Worm (Caenorhabditis elegans): Measurements from ENCODE around the gene blos-2.

Gene blos-2

ce11 chrIV:6377335-6378069 lies 43.5 kb downstream of the blos-2 start:
- TF ChIP-seq sea-1 (GFP tag; conservative IDR thresholded peaks at IDR 0.05) (no peak), flt-1 (GFP tag; IDR thresholded peaks at IDR 0.05) (no peak), ceh-36 (tag; optimal IDR thresholded peaks at IDR 0.05) (no peak), ceh-13 (GFP tag; optimal IDR thresholded peaks at IDR 0.05) (no peak), tbx-11 (GFP tag; IDR thresholded peaks at IDR 0.05) (no peak), tra-4 (tag; optimal IDR thresholded peaks at IDR 0.05) (no peak), pes-1 (GFP tag; IDR thresholded peaks at IDR 0.05) (no peak), hmg-4 (GFP tag; optimal IDR thresholded peaks at IDR 0.05) (no peak), hmbx-1 (tag; optimal IDR thresholded peaks at IDR 0.05) (no peak), ets-7 (tag; optimal IDR thresholded peaks at IDR 0.05) (no peak), tbx-37 (GFP tag; conservative IDR thresholded peaks at IDR 0.05) (no peak), ama-1 (optimal IDR thresholded peaks at IDR 0.05) (no peak), F13C5.2 (tag; optimal IDR thresholded peaks at IDR 0.05) (no peak), aly-1 (tag; optimal IDR thresholded peaks at IDR 0.05) (no peak), B0310.2 (tag; optimal IDR thresholded peaks at IDR 0.05) (no peak), scrt-1 (GFP tag; IDR thresholded peaks at IDR 0.05) (no peak), hnd-1 (tag; optimal IDR thresholded peaks at IDR 0.05) (no peak)

ce11 chrIV:6378398-6378797 lies 44.4 kb downstream of the blos-2 start:
- TF ChIP-seq hmbx-1 (tag; optimal IDR thresholded peaks at IDR 0.05) (no peak), F13C5.2 (tag; optimal IDR thresholded peaks at IDR 0.05) (no peak), ceh-13 (GFP tag; optimal IDR thresholded peaks at IDR 0.05) (no peak), tra-4 (tag; optimal IDR thresholded peaks at IDR 0.05) (no peak), sea-1 (GFP tag; conservative IDR thresholded peaks at IDR 0.05) (no peak), tbx-11 (GFP tag; IDR thresholded peaks at IDR 0.05) (no peak), tbx-37 (GFP tag; conservative IDR thresholded peaks at IDR 0.05) (no peak)

DNA sequence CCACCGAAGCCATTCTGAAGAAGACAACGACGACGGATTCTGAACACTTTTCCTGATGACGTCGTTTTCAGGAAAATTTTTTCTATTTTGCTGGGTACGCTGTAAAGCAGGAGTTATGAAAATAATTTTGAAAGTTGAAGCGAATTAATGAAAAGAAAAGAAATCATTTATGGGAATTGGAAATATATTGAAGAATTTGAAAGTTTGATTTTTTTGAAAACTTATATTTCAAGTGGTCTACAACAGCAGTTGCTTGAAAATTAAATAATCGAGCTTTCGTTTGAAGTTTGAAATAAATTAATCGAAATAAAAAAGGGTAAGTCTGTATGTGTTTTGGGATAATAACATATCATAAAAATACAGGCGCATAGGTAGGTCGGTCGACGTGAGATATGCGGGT lies 50.0 kb downstream of the blos-2 start, which contains the start of gene shl-1:
Gene shl-1, minus strand, starts transcription at position 101 of the 400 bp plus-strand sequence.
- no peak for TF ChIP-seq ceh-36 (tag; optimal IDR thresholded peaks at IDR 0.05)
- TF ChIP-seq hmbx-1 (tag; optimal IDR thresholded peaks at IDR 0.05), result no peak
- no peak for TF ChIP-seq tra-4 (tag; optimal IDR thresholded peaks at IDR 0.05)
- TF ChIP-seq aly-1 (tag; optimal IDR thresholded peaks at IDR 0.05), result no peak
- TF ChIP-seq B0310.2 (tag; optimal IDR thresholded peaks at IDR 0.05), result no peak
- TF ChIP-seq scrt-1 (GFP tag; IDR thresholded peaks at IDR 0.05), result no peak
- TF ChIP-seq ama-1 (optimal IDR thresholded peaks at IDR 0.05), result no peak
- no peak for TF ChIP-seq F13C5.2 (tag; optimal IDR thresholded peaks at IDR 0.05)
- TF ChIP-seq tbx-37 (GFP tag; conservative IDR thresholded peaks at IDR 0.05), result no peak
- TF ChIP-seq sea-1 (GFP tag; conservative IDR thresholded peaks at IDR 0.05), result no peak
- TF ChIP-seq ceh-13 (GFP tag; optimal IDR thresholded peaks at IDR 0.05), result no peak
- no peak for TF ChIP-seq hmg-4 (GFP tag; optimal IDR thresholded peaks at IDR 0.05)
- no peak for TF ChIP-seq hnd-1 (tag; optimal IDR thresholded peaks at IDR 0.05)
- TF ChIP-seq ets-7 (tag; optimal IDR thresholded peaks at IDR 0.05), result no peak
